Fruit fly (Drosophila melanogaster) whole organism, embryonic: ENCODE measurements around the gene CG13667.
A peak's percentile ranks its signal among the peaks of the same experiment; 100 is the strongest.

ENCODE experiments used
- Atf-2 ChIP-seq: fragments of 200-800 bp; sonication (Bioruptor generic); optimal IDR thresholded peaks from 2 replicates; lab custom pipeline; 2016; ENCODE audit warnings: missing biosample characterization, missing genetic modification characterization
- CG10147 ChIP-seq: fragments of 200-800 bp; sonication (Bioruptor generic); optimal IDR thresholded peaks from 2 replicates; lab custom pipeline; 2019; ENCODE audit warnings: missing biosample characterization, mild to moderate bottlenecking, missing genetic modification characterization, moderate library complexity
- CG10543 ChIP-seq: fragments of 200-800 bp; sonication (Bioruptor generic); optimal IDR thresholded peaks from 3 replicates; lab custom pipeline; 2017; ENCODE audit warnings: missing biosample characterization, mild to moderate bottlenecking, missing genetic modification characterization, moderate library complexity
- CG11247 ChIP-seq: fragments of 200-800 bp; sonication (Bioruptor generic); IDR thresholded peaks from 2 replicates; pipeline ENCODE4 v1.3.6; 2022; ENCODE audit warnings: missing biosample characterization, missing genetic modification characterization
- CG12942 ChIP-seq: fragments of 200-800 bp; sonication (Bioruptor generic); optimal IDR thresholded peaks from 3 replicates; lab custom pipeline; 2016; ENCODE audit warnings: missing biosample characterization, missing genetic modification characterization
- CG13424 ChIP-seq: fragments of 200-800 bp; sonication (Bioruptor generic); optimal IDR thresholded peaks from 2 replicates; lab custom pipeline; 2019; ENCODE audit warnings: missing biosample characterization, mild to moderate bottlenecking, missing genetic modification characterization, moderate library complexity
- CG15479 ChIP-seq: fragments of 200-800 bp; sonication (Bioruptor generic); optimal IDR thresholded peaks from 3 replicates; lab custom pipeline; 2019; ENCODE audit warnings: missing biosample characterization, mild to moderate bottlenecking, missing genetic modification characterization, moderate library complexity
- CG15514 ChIP-seq: fragments of 200-800 bp; sonication (Bioruptor generic); optimal IDR thresholded peaks from 3 replicates; lab custom pipeline; 2017; ENCODE audit warnings: missing biosample characterization, missing genetic modification characterization, mild to moderate bottlenecking, moderate library complexity, missing genetic modification reagents
- CG1603 ChIP-seq: fragments of 200-800 bp; sonication (Bioruptor generic); optimal IDR thresholded peaks from 2 replicates; lab custom pipeline; 2019; ENCODE audit warnings: missing biosample characterization, mild to moderate bottlenecking, missing genetic modification characterization, moderate library complexity
- CG17568 ChIP-seq: fragments of 200-800 bp; sonication (Bioruptor generic); optimal IDR thresholded peaks from 2 replicates; lab custom pipeline; 2018; ENCODE audit warnings: missing biosample characterization, mild to moderate bottlenecking, missing genetic modification characterization, moderate library complexity
- CG30431 ChIP-seq: fragments of 200-800 bp; sonication (Bioruptor generic); optimal IDR thresholded peaks from 2 replicates; lab custom pipeline; 2017; ENCODE audit warnings: missing biosample characterization, missing genetic modification characterization
- CG4424 ChIP-seq: fragments of 200-800 bp; sonication (Bioruptor generic); optimal IDR thresholded peaks from 3 replicates; lab custom pipeline; 2016; ENCODE audit warnings: missing biosample characterization, missing genetic modification characterization
- CG6175 ChIP-seq: fragments of 200-800 bp; sonication (Bioruptor generic); IDR thresholded peaks from 3 replicates; pipeline ENCODE4 v1.3.6; 2022; ENCODE audit warnings: missing biosample characterization, missing genetic modification characterization
- CG6654 ChIP-seq: fragments of 200-800 bp; sonication (Bioruptor generic); optimal IDR thresholded peaks from 2 replicates; lab custom pipeline; 2017; ENCODE audit warnings: missing biosample characterization, mild to moderate bottlenecking, missing genetic modification characterization
- CG9609 ChIP-seq: fragments of 200-800 bp; sonication (Bioruptor generic); optimal IDR thresholded peaks from 3 replicates; lab custom pipeline; 2016; ENCODE audit warnings: missing biosample characterization, missing genetic modification characterization
- CrebB ChIP-seq: fragments of 200-800 bp; sonication (Bioruptor generic); optimal IDR thresholded peaks from 3 replicates; lab custom pipeline; 2018; ENCODE audit warnings: missing biosample characterization, mild to moderate bottlenecking, missing genetic modification characterization
- D ChIP-seq, 2 experiments: fragments of 200-800 bp in 1 of 2; fragments of >200 bp in 1 of 2; sonication (Bioruptor generic) in 1 of 2; optimal IDR thresholded peaks; 2 replicates in 1 of 2; 3 replicates in 1 of 2; lab custom pipeline; 2017; ENCODE audit warnings: mild to moderate bottlenecking in 1 of 2, missing biosample characterization in 1 of 2, missing genetic modification characterization in 1 of 2, missing genetic modification reagents in 1 of 2
- Dbx ChIP-seq: fragments of 200-800 bp; sonication (Bioruptor generic); IDR thresholded peaks from 3 replicates; pipeline ENCODE4 v1.3.6; 2022; ENCODE audit warnings: missing biosample characterization, missing genetic modification characterization
- Deaf1 ChIP-seq: fragments of 200-800 bp; optimal IDR thresholded peaks from 3 replicates; lab custom pipeline; 2019; ENCODE audit warnings: missing biosample characterization, mild to moderate bottlenecking, missing genetic modification characterization, moderate library complexity
- Drgx ChIP-seq: fragments of 200-800 bp; sonication (Bioruptor generic); IDR thresholded peaks from 2 replicates; pipeline ENCODE4 v1.3.6; 2022; ENCODE audit warnings: missing biosample characterization, missing genetic modification characterization
- HLHmδ ChIP-seq: fragments of 200-800 bp; sonication (Bioruptor generic); optimal IDR thresholded peaks from 2 replicates; lab custom pipeline; 2018; ENCODE audit warnings: missing biosample characterization, mild to moderate bottlenecking, missing genetic modification characterization, moderate library complexity
- Hand ChIP-seq: fragments of 200-800 bp; sonication (Bioruptor generic); optimal IDR thresholded peaks from 2 replicates; lab custom pipeline; 2017; ENCODE audit warnings: mild to moderate bottlenecking, missing biosample characterization, missing genetic modification reagents, missing genetic modification characterization
- Hr78 ChIP-seq, 2 experiments: fragments of 200-800 bp in 1 of 2; fragments of >200 bp in 1 of 2; sonication (Bioruptor generic) in 1 of 2; optimal IDR thresholded peaks; 2 replicates each; lab custom pipeline; 2017 to 2019; ENCODE audit warnings: missing biosample characterization in 2 of 2, missing genetic modification characterization in 2 of 2, mild to moderate bottlenecking in 1 of 2, moderate library complexity in 1 of 2
- Opbp ChIP-seq: fragments of 200-800 bp; sonication (Bioruptor generic); IDR thresholded peaks from 3 replicates; pipeline ENCODE4 v1.3.6; 2022; ENCODE audit warnings: missing biosample characterization, missing genetic modification characterization; ENCODE audit not compliant: partially characterized antibody
- Pdp1 ChIP-seq, 2 experiments: fragments of 200-800 bp; sonication (Bioruptor generic); optimal IDR thresholded peaks; 3 replicates each; lab custom pipeline; 2016; ENCODE audit warnings: missing biosample characterization in 2 of 2, missing genetic modification characterization in 2 of 2, mild to moderate bottlenecking in 1 of 2, moderate library complexity in 1 of 2
- Scr ChIP-seq: fragments of 200-800 bp; sonication (Bioruptor generic); IDR thresholded peaks from 2 replicates; pipeline ENCODE4 v1.3.6; 2022; ENCODE audit warnings: missing biosample characterization, missing genetic modification characterization; ENCODE audit not compliant: partially characterized antibody
- Trl ChIP-seq, 3 experiments: fragments of >200 bp in 2 of 3; fragments of 200-800 bp in 1 of 3; sonication (Bioruptor generic) in 1 of 3; optimal IDR thresholded peaks; 2 replicates in 1 of 3; 3 replicates in 2 of 3; lab custom pipeline; 2016 to 2017; ENCODE audit warnings: missing biosample characterization in 1 of 3, missing genetic modification characterization in 1 of 3
- ash1 ChIP-seq: fragments of 200-800 bp; sonication (Bioruptor generic); optimal IDR thresholded peaks from 2 replicates; lab custom pipeline; 2018; ENCODE audit warnings: missing biosample characterization, mild to moderate bottlenecking, missing genetic modification characterization
- az2 ChIP-seq: fragments of 200-800 bp; sonication (Bioruptor generic); optimal IDR thresholded peaks from 3 replicates; lab custom pipeline; 2016; ENCODE audit warnings: missing biosample characterization, missing genetic modification characterization
- cad ChIP-seq: fragments of >200 bp; optimal IDR thresholded peaks from 2 replicates; lab custom pipeline; 2017; ENCODE audit warnings: missing biosample characterization, missing genetic modification characterization
- chinmo ChIP-seq: fragments of 200-800 bp; sonication (Bioruptor generic); IDR thresholded peaks from 4 replicates; pipeline ENCODE4 v1.3.6; 2022; ENCODE audit warnings: missing biosample characterization, missing genetic modification characterization; ENCODE audit not compliant: partially characterized antibody
- crol ChIP-seq: fragments of 200-800 bp; sonication (Bioruptor generic); IDR thresholded peaks from 2 replicates; pipeline ENCODE4 v1.3.6; 2022; ENCODE audit warnings: missing biosample characterization, missing genetic modification characterization
- cwo ChIP-seq: fragments of 200-800 bp; sonication (Bioruptor generic); optimal IDR thresholded peaks from 3 replicates; lab custom pipeline; 2017; ENCODE audit warnings: missing biosample characterization, missing genetic modification characterization, mild to moderate bottlenecking, moderate library complexity, missing genetic modification reagents
- gcm ChIP-seq: fragments of 200-800 bp; sonication (Bioruptor generic); optimal IDR thresholded peaks from 2 replicates; lab custom pipeline; 2019; ENCODE audit warnings: missing biosample characterization, mild to moderate bottlenecking, missing genetic modification characterization, moderate library complexity
- gem ChIP-seq: fragments of 200-800 bp; sonication (Bioruptor generic); optimal IDR thresholded peaks from 2 replicates; lab custom pipeline; 2019; ENCODE audit warnings: missing biosample characterization, mild to moderate bottlenecking, missing genetic modification characterization, moderate library complexity
- kay ChIP-seq: fragments of 200-800 bp; sonication (Bioruptor generic); optimal IDR thresholded peaks from 2 replicates; lab custom pipeline; 2016; ENCODE audit warnings: missing biosample characterization, missing genetic modification characterization
- kni ChIP-seq: fragments of 200-800 bp; sonication (Bioruptor generic); optimal IDR thresholded peaks from 3 replicates; lab custom pipeline; 2017; ENCODE audit warnings: mild to moderate bottlenecking, missing biosample characterization, missing genetic modification reagents, missing genetic modification characterization
- maf-S ChIP-seq: fragments of 200-800 bp; sonication (Bioruptor generic); optimal IDR thresholded peaks from 2 replicates; lab custom pipeline; 2016; ENCODE audit warnings: missing biosample characterization, missing genetic modification characterization
- mirr ChIP-seq: fragments of 200-800 bp; sonication (Bioruptor generic); optimal IDR thresholded peaks from 3 replicates; lab custom pipeline; 2018; ENCODE audit warnings: missing biosample characterization, mild to moderate bottlenecking, missing genetic modification characterization
- pnt ChIP-seq: fragments of 200-800 bp; sonication (Bioruptor generic); optimal IDR thresholded peaks from 3 replicates; lab custom pipeline; 2016; ENCODE audit warnings: missing biosample characterization, missing genetic modification characterization
- prd ChIP-seq, 3 experiments: fragments of >200 bp in 2 of 3; fragments of 200-800 bp in 1 of 3; sonication (Bioruptor generic) in 1 of 3; optimal IDR thresholded peaks in 2 of 3; IDR thresholded peaks in 1 of 3; 2 replicates in 2 of 3; 3 replicates in 1 of 3; pipeline versions ENCODE4 v1.3.6 to Lab custom; 2017 to 2022; ENCODE audit warnings: missing biosample characterization in 1 of 3, missing genetic modification characterization in 1 of 3
- sd ChIP-seq: fragments of 200-800 bp; sonication (Bioruptor generic); optimal IDR thresholded peaks from 3 replicates; lab custom pipeline; 2018; ENCODE audit warnings: missing biosample characterization, mild to moderate bottlenecking, missing genetic modification characterization, moderate library complexity
- slbo ChIP-seq: fragments of 200-800 bp; sonication (Bioruptor generic); IDR thresholded peaks from 2 replicates; pipeline ENCODE4 v1.3.6; 2022; ENCODE audit warnings: missing biosample characterization, missing genetic modification characterization
- stc ChIP-seq: fragments of 200-800 bp; sonication (Bioruptor generic); IDR thresholded peaks from 2 replicates; pipeline ENCODE4 v1.3.6; 2022; ENCODE audit warnings: missing biosample characterization, missing genetic modification characterization
- zen ChIP-seq: fragments of 200-800 bp; sonication (Bioruptor generic); optimal IDR thresholded peaks from 3 replicates; lab custom pipeline; 2018; ENCODE audit warnings: missing biosample characterization, mild to moderate bottlenecking, missing genetic modification characterization, moderate library complexity

Gene CG13667

dm6 chr3L:8418984-8419383 is 13.7 kb downstream of the CG13667 start (continued):
- TF ChIP-seq CG1603 (tag; lab: Kevin White, UChicago) (no peak), maf-S (GFP tag; lab: Kevin White, UChicago) (no peak), Atf-2 (GFP tag; lab: Kevin White, UChicago) (no peak), gem (tag; lab: Kevin White, UChicago) (no peak), CG12942 (no peak), Dbx (GFP tag; lab: Robert Waterston, UW) (no peak), CG6654 (no peak), az2 (GFP tag; lab: Kevin White, UChicago) (peak; percentile 19), ash1 (GFP tag; lab: Kevin White, UChicago) (no peak), CG10147 (GFP tag; lab: Kevin White, UChicago) (no peak), Pdp1 (GFP tag; optimal IDR thresholded peaks at IDR 0.05; lab: Kevin White, UChicago) (no peak), stc (GFP tag; lab: Robert Waterston, UW) (0 out of 2 replicates have a peak, but pooled peaks have one; percentile 17), slbo (GFP tag; lab: Robert Waterston, UW) (0 out of 2 replicates have a peak, but pooled peaks have one; percentile 20), CG17568 (GFP tag; lab: Kevin White, UChicago) (no peak), CG4424 (GFP tag; lab: Kevin White, UChicago) (peak; percentile 19), pnt (GFP tag; lab: Kevin White, UChicago) (peak; percentile 10), CrebB (tag; lab: Kevin White, UChicago) (no peak), Hand (no peak), gcm (GFP tag; lab: Kevin White, UChicago) (no peak)

- no peak for TF ChIP-seq CG30431 (GFP tag; lab: Kevin White, UChicago)
- no peak for TF ChIP-seq D (optimal IDR thresholded peaks at IDR 0.05; lab: Kevin White, UChicago)
- no peak for TF ChIP-seq D (GFP tag; optimal IDR thresholded peaks at IDR 0.05; lab: Kevin White, UChicago)
- no peak for TF ChIP-seq cad (GFP tag; lab: Kevin White, UChicago)
- TF ChIP-seq cwo (GFP tag; lab: Kevin White, UChicago), result no peak
- no peak for TF ChIP-seq HLHmδ (GFP tag; lab: Kevin White, UChicago)
- TF ChIP-seq CG13424 (tag; lab: Kevin White, UChicago), result no peak
- no peak for TF ChIP-seq prd (optimal IDR thresholded peaks at IDR 0.05; lab: Kevin White, UChicago)
- no peak for TF ChIP-seq prd (GFP tag; IDR thresholded peaks at IDR 0.05; lab: Robert Waterston, UW)
- no peak for TF ChIP-seq Opbp (GFP tag; lab: Robert Waterston, UW)
- TF ChIP-seq CG11247 (GFP tag; lab: Robert Waterston, UW), result no peak
- no peak for TF ChIP-seq pnt (GFP tag; lab: Kevin White, UChicago)
- no peak for TF ChIP-seq zen (tag; lab: Kevin White, UChicago)
- TF ChIP-seq Deaf1 (tag; lab: Kevin White, UChicago), result peak; percentile 85
- TF ChIP-seq Trl (optimal IDR thresholded peaks at IDR 0.05; lab: Kevin White, UChicago), result no peak
- no peak for TF ChIP-seq Trl (GFP tag; optimal IDR thresholded peaks at IDR 0.05; lab: Kevin White, UChicago)
- peak; percentile 90 for TF ChIP-seq crol (GFP tag; lab: Robert Waterston, UW)
- TF ChIP-seq kay, result no peak
- TF ChIP-seq CG6175 (GFP tag; lab: Robert Waterston, UW), result peak; percentile 37; the same call in 1 of the 3 replicates
- no peak for TF ChIP-seq CG9609
- peak in 1 of 2 experiments; percentile 98 for TF ChIP-seq Hr78 (GFP tag; optimal IDR thresholded peaks at IDR 0.05; lab: Kevin White, UChicago)
- peak; percentile 29 for TF ChIP-seq kni (GFP tag; lab: Kevin White, UChicago)
- no peak for TF ChIP-seq Scr (GFP tag; lab: Robert Waterston, UW)
- peak; percentile 16 for TF ChIP-seq CG10543 (GFP tag; lab: Kevin White, UChicago)
- 0 out of 4 replicates have a peak, but pooled peaks have one; percentile 28 for TF ChIP-seq chinmo (GFP tag; lab: Robert Waterston, UW)
- TF ChIP-seq CG15514 (GFP tag; lab: Kevin White, UChicago), result no peak
- no peak for TF ChIP-seq CG15479 (GFP tag; lab: Kevin White, UChicago)
- peak; percentile 13 for TF ChIP-seq mirr (GFP tag; lab: Kevin White, UChicago)
- peak; percentile 16 for TF ChIP-seq sd (tag; lab: Kevin White, UChicago)
- 0 out of 2 replicates have a peak, but pooled peaks have one; percentile 7 for TF ChIP-seq Drgx (GFP tag; lab: Robert Waterston, UW)
Observed at dm6 chr3L:8419622-8420176, 14.4 kb downstream of the CG13667 start.
